Comparison of ENCODE assay signal across 4 fruit fly cellular contexts in genomic region chr3R:21019073-21019472, dm6.
A peak's percentile ranks its signal among the peaks of the same experiment; 100 is the strongest.
TF ChIP-seq lines count a peak whose summit lies in the region.

No protein-coding gene starts in this region.

- TF ChIP-seq CTCF in whole organism, embryonic (GFP tag; optimal IDR thresholded peaks at IDR 0.05; lab: Kevin White, UChicago), result no peak

TF ChIP-seq in whole organism, adult, 20 proteins besides CTCF, POLR2A, EP300 and RAD21:
- peak; percentile 19 for TF ChIP-seq CG7101 (tag; optimal IDR thresholded peaks at IDR 0.05; lab: Kevin White, UChicago)
- TF ChIP-seq Clk (GFP tag; optimal IDR thresholded peaks at IDR 0.05; lab: Kevin White, UChicago), result no peak
- TF ChIP-seq CG33017 (tag; optimal IDR thresholded peaks at IDR 0.05; lab: Kevin White, UChicago), result peak; percentile 38
- TF ChIP-seq CG11617 (GFP tag; optimal IDR thresholded peaks at IDR 0.05; lab: Kevin White, UChicago), result peak; percentile 28
- TF ChIP-seq kay (GFP tag; lab: Kevin White, UChicago; ENCODE audit: borderline replicate concordance), result peak; percentile 82
- peak; percentile 41 for TF ChIP-seq cic (GFP tag; optimal IDR thresholded peaks at IDR 0.05; lab: Kevin White, UChicago)
- no peak for TF ChIP-seq CG1620 (GFP tag; optimal IDR thresholded peaks at IDR 0.05; lab: Kevin White, UChicago)
- TF ChIP-seq Mnt (GFP tag; optimal IDR thresholded peaks at IDR 0.05; lab: Kevin White, UChicago), result no peak
- TF ChIP-seq CG12768 (GFP tag; optimal IDR thresholded peaks at IDR 0.05; lab: Kevin White, UChicago), result no peak
- TF ChIP-seq CG5204 (GFP tag; optimal IDR thresholded peaks at IDR 0.05; lab: Kevin White, UChicago), result no peak

TF ChIP-seq in whole organism, embryonic, 481 proteins besides CTCF, POLR2A, EP300 and RAD21:
- no peak for TF ChIP-seq Optix (GFP tag; IDR thresholded peaks at IDR 0.05; lab: Robert Waterston, UW)
- TF ChIP-seq h (optimal IDR thresholded peaks at IDR 0.05; lab: Kevin White, UChicago), result no peak
- no peak for TF ChIP-seq Ssrp (tag; optimal IDR thresholded peaks at IDR 0.05; lab: Kevin White, UChicago)
- no peak for TF ChIP-seq CG2875 (GFP tag; optimal IDR thresholded peaks at IDR 0.05; lab: Kevin White, UChicago)
- TF ChIP-seq Ets65A (GFP tag; lab: Kevin White, UChicago), result peak; percentile 50
- TF ChIP-seq CG8388 (GFP tag; optimal IDR thresholded peaks at IDR 0.05; lab: Kevin White, UChicago), result no peak
- no peak for TF ChIP-seq Hr78 (GFP tag; optimal IDR thresholded peaks at IDR 0.05; lab: Kevin White, UChicago)
- TF ChIP-seq B-H1 (GFP tag; IDR thresholded peaks at IDR 0.05; lab: Robert Waterston, UW), result no peak
TF ChIP-seq in whole organism, embryonic: peak in this region for 1.

TF ChIP-seq in whole organism, prepupa, 60 proteins besides CTCF, POLR2A, EP300 and RAD21:
- TF ChIP-seq CG11294 (GFP tag; IDR thresholded peaks at IDR 0.05; lab: Robert Waterston, UW) (no peak), vri (GFP tag; optimal IDR thresholded peaks at IDR 0.05; lab: Kevin White, UChicago) (peak; percentile 56), CG9139 (GFP tag; optimal IDR thresholded peaks at IDR 0.05; lab: Kevin White, UChicago) (no peak), CG6808 (GFP tag; optimal IDR thresholded peaks at IDR 0.05; lab: Kevin White, UChicago) (no peak), Eip78C (GFP tag; lab: Kevin White, UChicago) (peak; percentile 39), ss (GFP tag; optimal IDR thresholded peaks at IDR 0.05; lab: Kevin White, UChicago) (no peak), Sox15 (GFP tag; optimal IDR thresholded peaks at IDR 0.05; lab: Kevin White, UChicago) (no peak), esn (GFP tag; optimal IDR thresholded peaks at IDR 0.05; lab: Kevin White, UChicago) (peak; percentile 4)

TF ChIP-seq in whole organism, wandering third instar larva, 38 proteins besides CTCF, POLR2A, EP300 and RAD21:
- TF ChIP-seq CrebA (GFP tag; optimal IDR thresholded peaks at IDR 0.05; lab: Kevin White, UChicago; ENCODE audit: borderline replicate concordance) (no peak), pan (optimal IDR thresholded peaks at IDR 0.05; lab: Kevin White, UChicago) (no peak), HLH106 (tag; optimal IDR thresholded peaks at IDR 0.05; lab: Kevin White, UChicago) (no peak), GATAd (GFP tag; optimal IDR thresholded peaks at IDR 0.05; lab: Kevin White, UChicago) (no peak), brk (GFP tag; optimal IDR thresholded peaks at IDR 0.05; lab: Kevin White, UChicago) (peak; percentile 27), Hnf4 (GFP tag; optimal IDR thresholded peaks at IDR 0.05; lab: Kevin White, UChicago) (no peak), Jra (GFP tag; optimal IDR thresholded peaks at IDR 0.05; lab: Kevin White, UChicago) (no peak), Hr83 (GFP tag; optimal IDR thresholded peaks at IDR 0.05; lab: Kevin White, UChicago; ENCODE audit: poor library complexity, severe bottlenecking) (no peak), OdsH (GFP tag; optimal IDR thresholded peaks at IDR 0.05; lab: Kevin White, UChicago) (no peak), CG32264 (GFP tag; optimal IDR thresholded peaks at IDR 0.05; lab: Kevin White, UChicago) (no peak), dsf (GFP tag; optimal IDR thresholded peaks at IDR 0.05; lab: Kevin White, UChicago; ENCODE audit: borderline replicate concordance) (no peak), N (GFP tag; optimal IDR thresholded peaks at IDR 0.05; lab: Kevin White, UChicago) (no peak), dl (GFP tag; optimal IDR thresholded peaks at IDR 0.05; lab: Kevin White, UChicago; ENCODE audit: insufficient read depth in 1 of 2, partially characterized antibody in 2 of 2) (no peak), usp (GFP tag; optimal IDR thresholded peaks at IDR 0.05; lab: Kevin White, UChicago) (no peak), foxo (GFP tag; optimal IDR thresholded peaks at IDR 0.05; lab: Kevin White, UChicago) (peak in 1 of 2 experiments; percentile 31), Hr78 (GFP tag; optimal IDR thresholded peaks at IDR 0.05; lab: Kevin White, UChicago) (no peak), Dif (GFP tag; optimal IDR thresholded peaks at IDR 0.05; lab: Kevin White, UChicago; ENCODE audit: partially characterized antibody) (no peak), h (GFP tag; optimal IDR thresholded peaks at IDR 0.05; lab: Kevin White, UChicago) (peak; percentile 7)
